Fruit fly (Drosophila melanogaster) whole organism, embryonic: Measurements from ENCODE around the gene Rpp14a.

Source experiments
- Aef1 ChIP-seq: fragments of 200-800 bp; sonication (Bioruptor generic); IDR thresholded peaks from 3 replicates; pipeline ENCODE4 v1.3.6; 2022; ENCODE audit warnings: missing biosample characterization, missing genetic modification characterization
- Atf-2 ChIP-seq: fragments of 200-800 bp; sonication (Bioruptor generic); optimal IDR thresholded peaks from 2 replicates; lab custom pipeline; 2016; ENCODE audit warnings: missing biosample characterization, missing genetic modification characterization
- Bdp1 ChIP-seq: fragments of 200-800 bp; sonication (Bioruptor generic); optimal IDR thresholded peaks from 3 replicates; lab custom pipeline; 2016; ENCODE audit warnings: missing biosample characterization, missing genetic modification characterization
- CG10462 ChIP-seq: fragments of 200-800 bp; sonication (Bioruptor generic); optimal IDR thresholded peaks from 2 replicates; lab custom pipeline; 2016; ENCODE audit warnings: missing biosample characterization, missing genetic modification characterization
- CG11456 ChIP-seq: fragments of 200-800 bp; sonication (Bioruptor generic); IDR thresholded peaks from 3 replicates; pipeline ENCODE4 v1.3.6; 2022; ENCODE audit warnings: missing biosample characterization, missing genetic modification characterization
- CG12942 ChIP-seq: fragments of 200-800 bp; sonication (Bioruptor generic); optimal IDR thresholded peaks from 3 replicates; lab custom pipeline; 2016; ENCODE audit warnings: missing biosample characterization, missing genetic modification characterization
- CG15269 ChIP-seq: fragments of 200-800 bp; sonication (Bioruptor generic); optimal IDR thresholded peaks from 2 replicates; lab custom pipeline; 2018; ENCODE audit warnings: missing biosample characterization, mild to moderate bottlenecking, missing genetic modification characterization, moderate library complexity
- CG1529 ChIP-seq: fragments of 200-800 bp; sonication (Bioruptor generic); optimal IDR thresholded peaks from 3 replicates; lab custom pipeline; 2018; ENCODE audit warnings: missing biosample characterization, missing genetic modification characterization
- CG16779 ChIP-seq: fragments of 200-800 bp; sonication (Bioruptor generic); IDR thresholded peaks from 2 replicates; pipeline ENCODE4 v1.3.6; 2022; ENCODE audit warnings: missing biosample characterization, missing genetic modification characterization
- CG17612 ChIP-seq: fragments of 200-800 bp; sonication (Bioruptor generic); IDR thresholded peaks from 2 replicates; pipeline ENCODE4 v1.3.6; 2022; ENCODE audit warnings: missing biosample characterization, missing genetic modification characterization
- CG17912 ChIP-seq: fragments of 200-800 bp; sonication (Bioruptor generic); optimal IDR thresholded peaks from 2 replicates; lab custom pipeline; 2018; ENCODE audit warnings: missing biosample characterization, mild to moderate bottlenecking, missing genetic modification characterization
- CG2199 ChIP-seq: fragments of 200-800 bp; sonication (Bioruptor generic); IDR thresholded peaks from 3 replicates; pipeline ENCODE4 v1.3.6; 2022; ENCODE audit warnings: missing biosample characterization, missing genetic modification characterization
- CG4404 ChIP-seq: fragments of 200-800 bp; sonication (Bioruptor generic); IDR thresholded peaks from 2 replicates; pipeline ENCODE4 v1.3.6; 2022; ENCODE audit warnings: missing biosample characterization, missing genetic modification characterization
- CG4707 ChIP-seq: fragments of 200-800 bp; sonication (Bioruptor generic); optimal IDR thresholded peaks from 2 replicates; lab custom pipeline; 2018; ENCODE audit warnings: missing biosample characterization, mild to moderate bottlenecking, missing genetic modification characterization, moderate library complexity
- CG4730 ChIP-seq: fragments of 200-800 bp; sonication (Bioruptor generic); IDR thresholded peaks from 2 replicates; pipeline ENCODE4 v1.3.6; 2022; ENCODE audit warnings: missing biosample characterization, missing genetic modification characterization
- CG8478 ChIP-seq: fragments of >200 bp; optimal IDR thresholded peaks from 2 replicates; lab custom pipeline; 2018
- CG9727 ChIP-seq: fragments of 200-800 bp; sonication (Bioruptor generic); optimal IDR thresholded peaks from 3 replicates; lab custom pipeline; 2017; ENCODE audit warnings: missing biosample characterization, mild to moderate bottlenecking, missing genetic modification characterization
- Dbx ChIP-seq: fragments of 200-800 bp; sonication (Bioruptor generic); IDR thresholded peaks from 3 replicates; pipeline ENCODE4 v1.3.6; 2022; ENCODE audit warnings: missing biosample characterization, missing genetic modification characterization
- Dek ChIP-seq: fragments of 200-800 bp; sonication (Bioruptor generic); optimal IDR thresholded peaks from 3 replicates; lab custom pipeline; 2019; ENCODE audit warnings: missing biosample characterization, mild to moderate bottlenecking, missing genetic modification characterization, moderate library complexity
- Dfd ChIP-seq, 2 experiments: fragments of >200 bp; optimal IDR thresholded peaks; 2 replicates each; lab custom pipeline; 2017; ENCODE audit warnings: missing biosample characterization in 2 of 2, missing genetic modification characterization in 2 of 2
- Dp ChIP-seq: fragments of 200-800 bp; sonication (Bioruptor generic); optimal IDR thresholded peaks from 2 replicates; lab custom pipeline; 2018; ENCODE audit warnings: missing biosample characterization, mild to moderate bottlenecking, missing genetic modification characterization, moderate library complexity
- Drgx ChIP-seq: fragments of 200-800 bp; sonication (Bioruptor generic); IDR thresholded peaks from 2 replicates; pipeline ENCODE4 v1.3.6; 2022; ENCODE audit warnings: missing biosample characterization, missing genetic modification characterization
- E2f1 ChIP-seq: fragments of 200-800 bp; sonication (Bioruptor generic); IDR thresholded peaks from 2 replicates; pipeline ENCODE4 v1.3.6; 2022; ENCODE audit warnings: missing biosample characterization, missing genetic modification characterization
- Eip74EF ChIP-seq, 2 experiments: fragments of 200-800 bp in 1 of 2; fragments of >200 bp in 1 of 2; sonication (Bioruptor generic) in 1 of 2; optimal IDR thresholded peaks; 2 replicates each; lab custom pipeline; 2017 to 2019; ENCODE audit warnings: missing biosample characterization in 2 of 2, missing genetic modification characterization in 2 of 2, mild to moderate bottlenecking in 1 of 2, moderate library complexity in 1 of 2
- Gsc ChIP-seq: fragments of 200-800 bp; sonication (Bioruptor generic); IDR thresholded peaks from 2 replicates; pipeline ENCODE4 v1.3.6; 2022; ENCODE audit warnings: missing biosample characterization, missing genetic modification characterization
- Hmx ChIP-seq: fragments of 200-800 bp; sonication (Bioruptor generic); optimal IDR thresholded peaks from 2 replicates; lab custom pipeline; 2016; ENCODE audit warnings: missing biosample characterization, missing genetic modification characterization
- Hsf ChIP-seq: fragments of 200-800 bp; sonication (Bioruptor generic); optimal IDR thresholded peaks from 3 replicates; lab custom pipeline; 2016; ENCODE audit warnings: missing biosample characterization, missing genetic modification characterization
- MESR4 ChIP-seq: fragments of 200-800 bp; sonication (Bioruptor generic); optimal IDR thresholded peaks from 2 replicates; lab custom pipeline; 2018; ENCODE audit warnings: missing biosample characterization, mild to moderate bottlenecking, missing genetic modification characterization, moderate library complexity
- Nf-YB ChIP-seq: fragments of 200-800 bp; sonication (Bioruptor generic); optimal IDR thresholded peaks from 3 replicates; lab custom pipeline; 2019; ENCODE audit warnings: missing biosample characterization, mild to moderate bottlenecking, missing genetic modification characterization, moderate library complexity
- PHDP ChIP-seq: fragments of 200-800 bp; sonication (Bioruptor generic); optimal IDR thresholded peaks from 3 replicates; lab custom pipeline; 2018; ENCODE audit warnings: missing biosample characterization, mild to moderate bottlenecking, missing genetic modification characterization, moderate library complexity
- ase ChIP-seq: fragments of 200-800 bp; sonication (Bioruptor generic); IDR thresholded peaks from 3 replicates; pipeline ENCODE4 v1.3.6; 2022; ENCODE audit warnings: missing biosample characterization, missing genetic modification characterization
- bigmax ChIP-seq: fragments of 200-800 bp; sonication (Bioruptor generic); optimal IDR thresholded peaks from 2 replicates; lab custom pipeline; 2018; ENCODE audit warnings: missing biosample characterization, mild to moderate bottlenecking, missing genetic modification characterization
- btn ChIP-seq: fragments of 200-800 bp; sonication (Bioruptor generic); optimal IDR thresholded peaks from 2 replicates; lab custom pipeline; 2016; ENCODE audit warnings: missing biosample characterization, missing genetic modification characterization
- cas ChIP-seq: fragments of 200-800 bp; sonication (Bioruptor generic); IDR thresholded peaks from 2 replicates; pipeline ENCODE4 v1.3.6; 2022; ENCODE audit warnings: missing biosample characterization, missing genetic modification characterization
- caup ChIP-seq: fragments of 200-800 bp; sonication (Bioruptor generic); optimal IDR thresholded peaks from 3 replicates; lab custom pipeline; 2017; ENCODE audit warnings: missing biosample characterization, mild to moderate bottlenecking, missing genetic modification characterization, moderate library complexity; ENCODE audit not compliant: severe bottlenecking
- dati ChIP-seq: fragments of 200-800 bp; sonication (Bioruptor generic); IDR thresholded peaks from 2 replicates; pipeline ENCODE4 v1.3.6; 2022; ENCODE audit warnings: missing biosample characterization, missing genetic modification characterization
- fd64A ChIP-seq: fragments of 200-800 bp; sonication (Bioruptor generic); optimal IDR thresholded peaks from 3 replicates; lab custom pipeline; 2018; ENCODE audit warnings: missing biosample characterization, mild to moderate bottlenecking, missing genetic modification characterization
- fru ChIP-seq: fragments of >200 bp; optimal IDR thresholded peaks from 2 replicates; lab custom pipeline; 2017
- gce ChIP-seq: fragments of 200-800 bp; sonication (Bioruptor generic); IDR thresholded peaks from 3 replicates; pipeline ENCODE4 v1.3.6; 2022; ENCODE audit warnings: missing biosample characterization, missing genetic modification characterization
- gsb-n ChIP-seq: fragments of 200-800 bp; sonication (Bioruptor generic); optimal IDR thresholded peaks from 3 replicates; lab custom pipeline; 2018; ENCODE audit warnings: missing biosample characterization, mild to moderate bottlenecking, missing genetic modification characterization
- gt ChIP-seq: fragments of 200-800 bp; sonication (Bioruptor generic); IDR thresholded peaks from 2 replicates; pipeline ENCODE4 v1.3.6; 2022; ENCODE audit warnings: missing biosample characterization, missing genetic modification characterization
- her ChIP-seq: fragments of 200-800 bp; sonication (Bioruptor generic); optimal IDR thresholded peaks from 2 replicates; lab custom pipeline; 2016; ENCODE audit warnings: missing biosample characterization, missing genetic modification characterization
- hkb ChIP-seq, 2 experiments: fragments of 200-800 bp in 1 of 2; fragments of >200 bp in 1 of 2; sonication (Bioruptor generic) in 1 of 2; IDR thresholded peaks in 1 of 2; optimal IDR thresholded peaks in 1 of 2; 2 replicates each; pipeline versions ENCODE4 v1.3.6 to Lab custom; 2017 to 2022; ENCODE audit warnings: missing biosample characterization in 1 of 2, missing genetic modification characterization in 1 of 2
- knrl ChIP-seq: fragments of 200-800 bp; sonication (Bioruptor generic); IDR thresholded peaks from 3 replicates; pipeline ENCODE4 v1.3.6; 2022; ENCODE audit warnings: missing biosample characterization, missing genetic modification characterization; ENCODE audit not compliant: partially characterized antibody
- lab ChIP-seq: fragments of 200-800 bp; sonication (Bioruptor generic); optimal IDR thresholded peaks from 3 replicates; lab custom pipeline; 2017; ENCODE audit warnings: missing biosample characterization, missing genetic modification characterization, mild to moderate bottlenecking, moderate library complexity, missing genetic modification reagents
- mam ChIP-seq: fragments of 200-800 bp; sonication (Bioruptor generic); optimal IDR thresholded peaks from 3 replicates; lab custom pipeline; 2016; ENCODE audit warnings: missing biosample characterization, missing genetic modification characterization
- org-1 ChIP-seq: fragments of 200-800 bp; sonication (Bioruptor generic); optimal IDR thresholded peaks from 2 replicates; lab custom pipeline; 2017; ENCODE audit warnings: missing biosample characterization, missing genetic modification characterization
- pan ChIP-seq, 4 experiments: fragments of >200 bp in 3 of 4; fragments of 200-800 bp in 1 of 4; sonication (Bioruptor generic) in 1 of 4; optimal IDR thresholded peaks in 3 of 4; IDR thresholded peaks in 1 of 4; 2 replicates each; pipeline versions ENCODE4 v1.3.6 to Lab custom; 2017 to 2022; ENCODE audit warnings: missing biosample characterization in 2 of 4, missing genetic modification characterization in 2 of 4, mixed read lengths in 1 of 4
- tin ChIP-seq: fragments of 200-800 bp; sonication (Bioruptor generic); optimal IDR thresholded peaks from 3 replicates; lab custom pipeline; 2016; ENCODE audit warnings: missing biosample characterization, missing genetic modification characterization
- trh ChIP-seq: fragments of 200-800 bp; sonication (Bioruptor generic); optimal IDR thresholded peaks from 2 replicates; lab custom pipeline; 2016; ENCODE audit warnings: missing biosample characterization, missing genetic modification characterization
- wdn ChIP-seq: fragments of 200-800 bp; sonication (Bioruptor generic); IDR thresholded peaks from 2 replicates; pipeline ENCODE4 v1.3.6; 2022; ENCODE audit warnings: missing biosample characterization, missing genetic modification characterization

Gene Rpp14a

DNA sequence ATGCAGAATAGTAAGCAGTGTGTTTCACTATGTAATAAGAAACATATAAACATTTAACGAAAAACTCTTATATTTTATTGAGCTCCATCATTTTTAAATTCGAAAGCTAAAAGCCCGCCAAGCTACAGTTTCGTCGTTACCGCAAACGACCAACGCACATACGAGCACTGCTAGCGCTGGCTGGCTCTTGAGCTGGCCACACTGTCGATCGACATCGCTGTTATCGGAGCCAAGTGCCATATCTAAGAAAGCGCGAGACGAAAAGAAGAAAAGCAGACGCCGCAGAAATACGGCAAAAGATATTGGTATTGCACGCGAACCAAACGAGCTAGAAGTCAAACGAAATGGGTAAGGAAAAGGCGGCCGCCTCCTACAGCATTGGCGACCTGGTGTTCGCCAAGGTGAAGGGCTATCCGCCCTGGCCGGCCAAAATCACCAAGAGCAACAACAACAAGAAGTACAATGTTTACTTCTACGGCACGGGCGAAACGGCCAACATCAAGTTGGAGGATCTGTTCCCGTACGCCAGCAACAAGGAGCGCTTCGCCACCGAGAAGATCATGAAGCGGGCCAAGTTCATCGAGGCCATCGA lies 4.1 kb upstream of the Rpp14a start, which contains the start of gene Jasper (continued):
- TF ChIP-seq Eip74EF (GFP tag; optimal IDR thresholded peaks at IDR 0.05; lab: Kevin White, UChicago), result no peak
- TF ChIP-seq mam (GFP tag; lab: Kevin White, UChicago), result no peak
- no peak for TF ChIP-seq fru (lab: Kevin White, UChicago)
- peak; percentile 100 for TF ChIP-seq her (GFP tag; lab: Kevin White, UChicago)
- no peak for TF ChIP-seq wdn (GFP tag; lab: Robert Waterston, UW)
- no peak for TF ChIP-seq ase (GFP tag; lab: Robert Waterston, UW)
- peak; percentile 48; the same call in 2 of the 3 replicates for TF ChIP-seq knrl (GFP tag; lab: Robert Waterston, UW)
- no peak for TF ChIP-seq bigmax (GFP tag; lab: Kevin White, UChicago)
- no peak for TF ChIP-seq CG10462 (GFP tag; lab: Kevin White, UChicago)
- TF ChIP-seq CG4730 (GFP tag; lab: Robert Waterston, UW), result no peak
- no peak for TF ChIP-seq org-1
- no peak for TF ChIP-seq CG16779 (GFP tag; lab: Robert Waterston, UW)
- no peak for TF ChIP-seq Atf-2 (GFP tag; lab: Kevin White, UChicago)
- no peak for TF ChIP-seq fd64A (GFP tag; lab: Kevin White, UChicago)
- TF ChIP-seq Hmx (GFP tag; lab: Kevin White, UChicago), result no peak
- peak; percentile 31 for TF ChIP-seq Hsf
- TF ChIP-seq Dbx (GFP tag; lab: Robert Waterston, UW), result no peak
- TF ChIP-seq MESR4 (GFP tag; lab: Kevin White, UChicago), result peak; percentile 83
- no peak for TF ChIP-seq CG12942 (GFP tag; lab: Kevin White, UChicago)
- no peak for TF ChIP-seq caup (GFP tag; lab: Kevin White, UChicago)
- TF ChIP-seq gt (GFP tag; lab: Robert Waterston, UW), result no peak
- TF ChIP-seq tin (GFP tag; lab: Kevin White, UChicago), result no peak
- no peak for TF ChIP-seq pan (optimal IDR thresholded peaks at IDR 0.05; lab: Kevin White, UChicago)
- TF ChIP-seq pan (GFP tag; optimal IDR thresholded peaks at IDR 0.05 in 1 of 2, IDR thresholded peaks at IDR 0.05 in 1 of 2), result no peak
- TF ChIP-seq CG8478 (lab: Kevin White, UChicago), result no peak
- no peak; the same call in 1 of the 2 replicates for TF ChIP-seq CG17612 (GFP tag; lab: Robert Waterston, UW)
- TF ChIP-seq Nf-YB (GFP tag; lab: Kevin White, UChicago), result no peak
- no peak for TF ChIP-seq CG1529
- no peak for TF ChIP-seq btn (GFP tag; lab: Kevin White, UChicago)
- no peak for TF ChIP-seq Dfd (GFP tag; optimal IDR thresholded peaks at IDR 0.05; lab: Kevin White, UChicago)
- TF ChIP-seq CG11456, result no peak
- TF ChIP-seq Dp (GFP tag; lab: Kevin White, UChicago), result peak; percentile 100
- TF ChIP-seq CG2199 (GFP tag; lab: Robert Waterston, UW), result no peak
- peak; percentile 37 for TF ChIP-seq Dek (tag; lab: Kevin White, UChicago)
- no peak for TF ChIP-seq Drgx (GFP tag; lab: Robert Waterston, UW)
- TF ChIP-seq Bdp1 (GFP tag; lab: Kevin White, UChicago), result peak; percentile 5
- peak; percentile 23 for TF ChIP-seq CG15269 (tag; lab: Kevin White, UChicago)
- TF ChIP-seq trh, result no peak
- TF ChIP-seq Aef1 (GFP tag; lab: Robert Waterston, UW), result no peak
- TF ChIP-seq hkb (optimal IDR thresholded peaks at IDR 0.05; lab: Kevin White, UChicago), result no peak
- TF ChIP-seq hkb (GFP tag; IDR thresholded peaks at IDR 0.05; lab: Robert Waterston, UW), result no peak
- no peak for TF ChIP-seq gce (GFP tag; lab: Robert Waterston, UW)
- no peak for TF ChIP-seq dati (GFP tag; lab: Robert Waterston, UW)
- TF ChIP-seq E2f1, result no peak
- no peak for TF ChIP-seq CG4707
- TF ChIP-seq cas, result no peak
- no peak for TF ChIP-seq CG4404 (GFP tag; lab: Robert Waterston, UW)
- no peak for TF ChIP-seq CG9727 (GFP tag; lab: Kevin White, UChicago)
- TF ChIP-seq lab (GFP tag; lab: Kevin White, UChicago), result peak; percentile 4
- no peak for TF ChIP-seq gsb-n (tag; lab: Kevin White, UChicago)
- TF ChIP-seq PHDP, result no peak
- TF ChIP-seq Gsc, result no peak
- TF ChIP-seq CG17912, result peak; percentile 60
